Worm (Caenorhabditis elegans): ENCODE data around the gene ptr-13.

Gene ptr-13

ce11 chrII:11135773-11136172, 26.5 kb downstream of the ptr-13 start (continued):
- TF ChIP-seq lin-15B (tag; optimal IDR thresholded peaks at IDR 0.05) = no peak
- no peak for TF ChIP-seq sox-4 (tag; optimal IDR thresholded peaks at IDR 0.05)
- no peak for TF ChIP-seq fos-1 (tag; optimal IDR thresholded peaks at IDR 0.05)
- TF ChIP-seq nhr-47 (tag; optimal IDR thresholded peaks at IDR 0.05) = no peak
- no peak for TF ChIP-seq ces-1 (GFP tag; optimal IDR thresholded peaks at IDR 0.05)
- TF ChIP-seq nhr-11 (tag; optimal IDR thresholded peaks at IDR 0.05) = no peak
- no peak for TF ChIP-seq dsc-1 (tag; optimal IDR thresholded peaks at IDR 0.05)
- TF ChIP-seq sptf-1 (tag; optimal IDR thresholded peaks at IDR 0.05) = no peak
- TF ChIP-seq lin-39 (tag; optimal IDR thresholded peaks at IDR 0.05) = peak; percentile 39
- TF ChIP-seq vab-15 (tag; optimal IDR thresholded peaks at IDR 0.05) = peak; percentile 22
- TF ChIP-seq ceh-63 (GFP tag; optimal IDR thresholded peaks at IDR 0.05) = no peak
- TF ChIP-seq unc-86 (tag; optimal IDR thresholded peaks at IDR 0.05) = no peak
- no peak for TF ChIP-seq mep-1 (tag; optimal IDR thresholded peaks at IDR 0.05)
- no peak for TF ChIP-seq jun-1 (tag; optimal IDR thresholded peaks at IDR 0.05)
- TF ChIP-seq rnt-1 (tag; optimal IDR thresholded peaks at IDR 0.05) = peak; percentile 66
- TF ChIP-seq xbp-1 (tag; optimal IDR thresholded peaks at IDR 0.05) = no peak
- no peak for TF ChIP-seq zag-1 (tag; optimal IDR thresholded peaks at IDR 0.05)
- no peak for TF ChIP-seq nhr-84 (tag; optimal IDR thresholded peaks at IDR 0.05)
- no peak for TF ChIP-seq pqm-1 (tag; optimal IDR thresholded peaks at IDR 0.05)
- TF ChIP-seq elt-2 (tag; optimal IDR thresholded peaks at IDR 0.05) = peak; percentile 4
- TF ChIP-seq lin-14 (GFP tag; optimal IDR thresholded peaks at IDR 0.05) = peak; percentile 74
- TF ChIP-seq nhr-12 (tag; optimal IDR thresholded peaks at IDR 0.05) = no peak
- TF ChIP-seq efl-1 (optimal IDR thresholded peaks at IDR 0.05) = peak in 1 of 2 experiments; percentile 4
- peak in 1 of 2 experiments; percentile 85 for TF ChIP-seq efl-1 (GFP tag; optimal IDR thresholded peaks at IDR 0.05 in 1 of 2)
- peak; percentile 11 for TF ChIP-seq snu-23 (GFP tag; optimal IDR thresholded peaks at IDR 0.05)
- TF ChIP-seq tbx-2 (tag; optimal IDR thresholded peaks at IDR 0.05) = no peak
- peak; percentile 31 to 57 for TF ChIP-seq lsy-2 (tag; optimal IDR thresholded peaks at IDR 0.05)
- TF ChIP-seq dpl-1 (GFP tag; optimal IDR thresholded peaks at IDR 0.05) = no peak
- no peak for TF ChIP-seq unc-98 (GFP tag; IDR thresholded peaks at IDR 0.05)
- peak; percentile 67 for TF ChIP-seq nhr-71 (tag; optimal IDR thresholded peaks at IDR 0.05)

DNA sequence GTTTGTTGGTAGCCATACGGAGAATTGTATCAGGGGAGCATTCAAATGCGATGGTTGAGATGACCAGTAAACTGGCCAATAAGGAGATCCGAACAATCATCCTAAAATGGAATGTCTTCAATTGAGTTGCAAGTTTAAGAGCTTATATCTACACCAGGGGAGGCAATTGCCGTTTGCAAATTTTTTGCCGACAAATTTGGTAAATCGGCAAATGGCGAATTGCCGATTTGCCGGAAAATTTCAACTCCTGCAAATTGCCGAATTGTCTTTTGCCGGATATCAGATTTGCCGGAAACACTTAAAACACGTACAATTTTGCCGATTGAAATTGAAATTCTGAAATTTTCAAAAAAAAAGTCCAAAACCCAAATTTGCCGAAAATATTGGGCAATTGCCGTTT, 27.5 kb downstream of the ptr-13 start, which contains the start of gene F40F8.5:
F40F8.5 (minus strand) TSS at position 101 of the 400 bp plus-strand sequence.
- TF ChIP-seq hpl-2 (GFP tag; optimal IDR thresholded peaks at IDR 0.05) (no peak), nhr-237 (tag; optimal IDR thresholded peaks at IDR 0.05) (no peak), egl-13 (tag; optimal IDR thresholded peaks at IDR 0.05) (no peak), zag-1 (tag; optimal IDR thresholded peaks at IDR 0.05) (no peak), ztf-4 (tag; optimal IDR thresholded peaks at IDR 0.05) (no peak), C04F5.9 (tag; optimal IDR thresholded peaks at IDR 0.05) (no peak), blmp-1 (tag; optimal IDR thresholded peaks at IDR 0.05) (no peak), vab-15 (tag; optimal IDR thresholded peaks at IDR 0.05) (no peak), ets-5 (GFP tag; IDR thresholded peaks at IDR 0.05) (no peak), isw-1 (GFP tag; IDR thresholded peaks at IDR 0.05) (no peak), nhr-77 (tag; optimal IDR thresholded peaks at IDR 0.05) (no peak), ceh-90 (tag; optimal IDR thresholded peaks at IDR 0.05) (no peak), nhr-71 (tag; optimal IDR thresholded peaks at IDR 0.05) (no peak)

DNA sequence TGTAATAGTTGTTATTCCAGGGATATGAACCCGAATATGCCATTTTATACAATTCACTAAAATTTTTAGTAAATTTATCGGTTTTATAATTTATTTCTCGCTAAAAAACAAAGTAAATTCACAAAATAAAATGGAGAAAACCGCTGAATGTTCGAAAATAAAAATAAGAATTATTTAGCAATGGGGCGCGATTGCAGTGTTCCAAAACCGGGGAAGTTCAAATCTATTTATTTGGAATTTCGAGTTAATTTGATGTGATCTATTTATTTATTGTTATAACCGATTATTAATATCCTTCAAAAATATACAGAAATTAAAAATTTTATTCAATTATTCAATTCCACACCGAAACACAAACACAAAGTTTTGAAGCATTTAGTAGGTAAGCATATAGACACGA, 29.7 kb downstream of the ptr-13 start, which contains the start of gene F40F8.11:
F40F8.11 (minus strand) TSS at position 49 of the 400 bp plus-strand sequence.
- no peak for TF ChIP-seq sox-4 (tag; optimal IDR thresholded peaks at IDR 0.05)
- TF ChIP-seq ceh-90 (tag; optimal IDR thresholded peaks at IDR 0.05) = no peak
- TF ChIP-seq ceh-63 (GFP tag; optimal IDR thresholded peaks at IDR 0.05) = no peak
- no peak for TF ChIP-seq aly-2 (tag; optimal IDR thresholded peaks at IDR 0.05)
- no peak for TF ChIP-seq nhr-76 (tag; optimal IDR thresholded peaks at IDR 0.05)
- peak; percentile 24 for TF ChIP-seq rnt-1 (tag; optimal IDR thresholded peaks at IDR 0.05)
- peak; percentile 3 for TF ChIP-seq unc-86 (tag; optimal IDR thresholded peaks at IDR 0.05)
- no peak for TF ChIP-seq unc-30 (tag; optimal IDR thresholded peaks at IDR 0.05)
- TF ChIP-seq nhr-71 (tag; optimal IDR thresholded peaks at IDR 0.05) = peak; percentile 59
- TF ChIP-seq nhr-90 (tag; optimal IDR thresholded peaks at IDR 0.05; ENCODE audit: poor library complexity) = no peak
- no peak for TF ChIP-seq ces-1 (GFP tag; optimal IDR thresholded peaks at IDR 0.05)
- TF ChIP-seq pag-3 (tag; optimal IDR thresholded peaks at IDR 0.05; ENCODE audit: borderline replicate concordance, insufficient read depth) = no peak
- no peak for TF ChIP-seq zip-4 (GFP tag; optimal IDR thresholded peaks at IDR 0.05)
- TF ChIP-seq mep-1 (tag; optimal IDR thresholded peaks at IDR 0.05) = peak; percentile 56
- TF ChIP-seq mef-2 (tag; optimal IDR thresholded peaks at IDR 0.05) = no peak
- peak; percentile 2 for TF ChIP-seq lir-3 (tag; optimal IDR thresholded peaks at IDR 0.05; ENCODE audit: poor library complexity)
- peak; percentile 53 for TF ChIP-seq nhr-47 (tag; optimal IDR thresholded peaks at IDR 0.05)
- TF ChIP-seq unc-98 (GFP tag; IDR thresholded peaks at IDR 0.05) = no peak
- peak; percentile 57 for TF ChIP-seq skn-1 (tag; optimal IDR thresholded peaks at IDR 0.05)
- TF ChIP-seq C16A3.4 (tag; optimal IDR thresholded peaks at IDR 0.05) = peak; percentile 62
- TF ChIP-seq lin-13 (GFP tag; optimal IDR thresholded peaks at IDR 0.05) = no peak
- TF ChIP-seq zag-1 (tag; optimal IDR thresholded peaks at IDR 0.05) = no peak
- TF ChIP-seq tlp-1 (tag; optimal IDR thresholded peaks at IDR 0.05) = no peak
